Worm (Caenorhabditis elegans): ENCODE results near the gene Y45F10B.3.

- TF ChIP-seq nhr-11 (tag; optimal IDR thresholded peaks at IDR 0.05) (no peak), skn-1 (tag; optimal IDR thresholded peaks at IDR 0.05) (no peak), nhr-77 (tag; optimal IDR thresholded peaks at IDR 0.05) (no peak), elt-2 (tag; optimal IDR thresholded peaks at IDR 0.05) (no peak), elt-1 (tag; optimal IDR thresholded peaks at IDR 0.05) (no peak), fkh-10 (GFP tag; optimal IDR thresholded peaks at IDR 0.05) (no peak), fkh-2 (tag; optimal IDR thresholded peaks at IDR 0.05) (no peak), nhr-25 (tag; optimal IDR thresholded peaks at IDR 0.05) (no peak)
These were observed 44.1 kb upstream of the Y45F10B.3 start for ce11 chrIV:13549350-13549749.
